Worm (Caenorhabditis elegans): ENCODE measurements around the gene clec-82.

DNA sequence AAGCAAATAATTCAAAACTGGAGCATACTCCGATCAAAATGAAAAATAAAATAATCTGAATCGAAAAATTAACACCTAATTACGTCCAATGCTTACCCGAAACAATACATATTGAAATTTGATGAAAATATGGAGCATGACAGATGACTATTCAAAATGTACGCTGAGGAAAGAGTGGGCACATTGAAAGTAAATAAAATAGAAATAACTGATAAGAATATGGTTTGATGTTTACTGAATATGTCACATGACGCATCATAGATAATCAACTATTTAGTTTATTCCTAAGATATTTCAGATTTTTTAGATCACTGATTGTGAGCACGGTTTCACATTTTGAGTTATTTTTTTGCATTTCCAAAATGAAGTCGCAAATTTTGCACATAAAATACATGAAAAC, 37.1 kb upstream of the clec-82 start, which contains the start of gene Y54G2A.52:
- TF ChIP-seq unc-62 (GFP tag; optimal IDR thresholded peaks at IDR 0.05) (no peak), ztf-11 (tag; optimal IDR thresholded peaks at IDR 0.05) (no peak), elt-1 (tag; optimal IDR thresholded peaks at IDR 0.05; ENCODE audit: borderline replicate concordance, insufficient read depth) (no peak), lsy-2 (tag; optimal IDR thresholded peaks at IDR 0.05) (no peak), elt-3 (tag; optimal IDR thresholded peaks at IDR 0.05) (no peak), blmp-1 (tag; optimal IDR thresholded peaks at IDR 0.05) (no peak), nhr-28 (tag; optimal IDR thresholded peaks at IDR 0.05) (no peak), zip-8 (tag; optimal IDR thresholded peaks at IDR 0.05) (no peak)

Measured in whole organism, mixed stage, embryonic.